Worm (Caenorhabditis elegans) whole organism, late embryonic: Measurements from ENCODE around the gene agmo-1.

Experiments used
- C38D4.7 ChIP-seq: fragments of 200-800 bp; sonication (Bioruptor generic); optimal IDR thresholded peaks from 2 replicates; lab custom pipeline; 2018; ENCODE audit warnings: mild to moderate bottlenecking, missing genetic modification characterization, moderate library complexity, missing compliant biosample characterization
- K09A11.1 ChIP-seq: sonication (generic microtip); optimal IDR thresholded peaks from 2 replicates; lab custom pipeline; 2017; ENCODE audit warnings: antibody characterized with exemption, mild to moderate bottlenecking, missing genetic modification characterization, missing compliant biosample characterization; ENCODE audit not compliant: insufficient read depth
- T23F11.4 ChIP-seq: fragments of 200-800 bp; sonication (Bioruptor generic); optimal IDR thresholded peaks from 2 replicates; lab custom pipeline; 2018; ENCODE audit warnings: mild to moderate bottlenecking, missing genetic modification characterization, missing compliant biosample characterization
- Y22D7AL.16 ChIP-seq: sonication (generic microtip); optimal IDR thresholded peaks from 2 replicates; lab custom pipeline; 2016; ENCODE audit warnings: missing genetic modification characterization, missing compliant biosample characterization
- ahr-1 ChIP-seq: sonication (generic microtip); optimal IDR thresholded peaks from 2 replicates; lab custom pipeline; 2016; ENCODE audit warnings: missing genetic modification characterization, missing compliant biosample characterization
- ama-1 ChIP-seq: fragments of 150-350 bp; optimal IDR thresholded peaks from 2 replicates; lab custom pipeline; 2014
- ceh-2 ChIP-seq: sonication (generic microtip); optimal IDR thresholded peaks from 2 replicates; lab custom pipeline; 2016; ENCODE audit warnings: missing genotype, missing genetic modification characterization, missing compliant biosample characterization
- ceh-22 ChIP-seq: sonication (generic microtip); optimal IDR thresholded peaks from 2 replicates; lab custom pipeline; 2017; ENCODE audit warnings: missing biosample characterization, missing genetic modification characterization
- ceh-24 ChIP-seq: sonication (generic microtip); optimal IDR thresholded peaks from 2 replicates; lab custom pipeline; 2016; ENCODE audit warnings: mild to moderate bottlenecking, missing genetic modification characterization, missing compliant biosample characterization
- ceh-30 ChIP-seq: fragments of 150-350 bp; optimal IDR thresholded peaks from 2 replicates; lab custom pipeline; 2014; ENCODE audit warnings: missing biosample characterization, missing genetic modification characterization
- ceh-34 ChIP-seq: sonication (generic microtip); optimal IDR thresholded peaks from 2 replicates; lab custom pipeline; 2016; ENCODE audit warnings: mild to moderate bottlenecking, missing genetic modification characterization, missing compliant biosample characterization
- dve-1 ChIP-seq: sonication (generic microtip); optimal IDR thresholded peaks from 2 replicates; lab custom pipeline; 2017; ENCODE audit warnings: antibody characterized with exemption, mild to moderate bottlenecking, missing genetic modification characterization, missing compliant biosample characterization
- ets-4 ChIP-seq: sonication (generic microtip); optimal IDR thresholded peaks from 2 replicates; lab custom pipeline; 2016; ENCODE audit warnings: missing genetic modification characterization, missing compliant biosample characterization
- eyg-1 ChIP-seq: sonication (generic microtip); optimal IDR thresholded peaks from 2 replicates; lab custom pipeline; 2016; ENCODE audit warnings: missing genotype, missing genetic modification characterization, missing compliant biosample characterization
- fax-1 ChIP-seq: sonication (generic microtip); optimal IDR thresholded peaks from 2 replicates; lab custom pipeline; 2016; ENCODE audit warnings: missing genotype, missing genetic modification characterization, missing compliant biosample characterization
- fkh-6 ChIP-seq: sonication (generic microtip); optimal IDR thresholded peaks from 2 replicates; lab custom pipeline; 2016; ENCODE audit warnings: missing genetic modification characterization, missing compliant biosample characterization
- gmeb-2 ChIP-seq: sonication (generic microtip); optimal IDR thresholded peaks from 2 replicates; lab custom pipeline; 2016; ENCODE audit warnings: missing genetic modification characterization, inconsistent platforms, missing compliant biosample characterization
- hlh-13 ChIP-seq: fragments of 200-800 bp; sonication (Bioruptor generic); optimal IDR thresholded peaks from 2 replicates; lab custom pipeline; 2018; ENCODE audit warnings: mild to moderate bottlenecking, missing genetic modification characterization, missing compliant biosample characterization
- hlh-6 ChIP-seq: sonication (generic microtip); optimal IDR thresholded peaks from 2 replicates; lab custom pipeline; 2016; ENCODE audit warnings: missing genotype, missing genetic modification characterization, missing compliant biosample characterization
- lim-6 ChIP-seq: sonication (generic microtip); optimal IDR thresholded peaks from 2 replicates; lab custom pipeline; 2016; ENCODE audit warnings: missing genetic modification characterization, missing compliant biosample characterization
- madf-2 ChIP-seq: sonication (generic microtip); optimal IDR thresholded peaks from 2 replicates; lab custom pipeline; 2017; ENCODE audit warnings: missing genetic modification characterization, missing compliant biosample characterization
- nhr-11 ChIP-seq: fragments of 150-350 bp; optimal IDR thresholded peaks from 2 replicates; lab custom pipeline; 2014; ENCODE audit warnings: missing biosample characterization, missing genetic modification characterization
- nhr-232 ChIP-seq: sonication (generic microtip); optimal IDR thresholded peaks from 2 replicates; lab custom pipeline; 2016; ENCODE audit warnings: missing genetic modification characterization, missing compliant biosample characterization
- npax-4 ChIP-seq: sonication (generic microtip); optimal IDR thresholded peaks from 2 replicates; lab custom pipeline; 2016; ENCODE audit warnings: missing genetic modification characterization, missing compliant biosample characterization
- pag-3 ChIP-seq: sonication (generic microtip); optimal IDR thresholded peaks from 2 replicates; lab custom pipeline; 2016; ENCODE audit warnings: missing compliant biosample characterization, missing genetic modification characterization, borderline replicate concordance
- pat-9 ChIP-seq: fragments of 200-800 bp; sonication (Bioruptor generic); optimal IDR thresholded peaks from 2 replicates; lab custom pipeline; 2018; ENCODE audit warnings: mild to moderate bottlenecking, missing genetic modification characterization, moderate library complexity, missing compliant biosample characterization
- pax-1 ChIP-seq: fragments of 150-350 bp; optimal IDR thresholded peaks from 2 replicates; lab custom pipeline; 2014; ENCODE audit warnings: missing biosample characterization, missing genetic modification characterization
- pha-2 ChIP-seq: sonication (generic microtip); optimal IDR thresholded peaks from 2 replicates; lab custom pipeline; 2017; ENCODE audit warnings: mild to moderate bottlenecking, missing genetic modification characterization, missing compliant biosample characterization
- pha-4 ChIP-seq: fragments of 150-350 bp; optimal IDR thresholded peaks from 2 replicates; lab custom pipeline; 2018; ENCODE audit warnings: missing biosample characterization, missing genetic modification reagents, missing genetic modification characterization
- ref-2 ChIP-seq: sonication (generic microtip); optimal IDR thresholded peaks from 2 replicates; lab custom pipeline; 2016; ENCODE audit warnings: missing genetic modification characterization, missing compliant biosample characterization
- rnt-1 ChIP-seq: sonication (generic microtip); optimal IDR thresholded peaks from 2 replicates; lab custom pipeline; 2016; ENCODE audit warnings: missing genetic modification characterization, missing compliant biosample characterization
- sdc-2 ChIP-seq: sonication (generic microtip); optimal IDR thresholded peaks from 2 replicates; lab custom pipeline; 2016; ENCODE audit warnings: missing genotype, missing genetic modification characterization, missing compliant biosample characterization
- syd-9 ChIP-seq: sonication (generic microtip); optimal IDR thresholded peaks from 2 replicates; lab custom pipeline; 2016; ENCODE audit warnings: mild to moderate bottlenecking, missing genetic modification characterization, moderate library complexity, missing compliant biosample characterization
- tbx-2 ChIP-seq: sonication (generic microtip); optimal IDR thresholded peaks from 2 replicates; lab custom pipeline; 2016; ENCODE audit warnings: missing genetic modification characterization, missing compliant biosample characterization
- ttx-3 ChIP-seq: sonication (generic microtip); optimal IDR thresholded peaks from 2 replicates; lab custom pipeline; 2016; ENCODE audit warnings: missing genetic modification reagents, missing genetic modification characterization, missing compliant biosample characterization
- unc-42 ChIP-seq: sonication (generic microtip); optimal IDR thresholded peaks from 2 replicates; lab custom pipeline; 2016; ENCODE audit warnings: missing genotype, missing genetic modification characterization, missing compliant biosample characterization
- unc-55 ChIP-seq: sonication (generic microtip); optimal IDR thresholded peaks from 2 replicates; lab custom pipeline; 2017; ENCODE audit warnings: missing biosample characterization, missing genetic modification reagents, missing genetic modification characterization

Gene agmo-1

ce11 chrIII:12757367-12757766 is 41.0 kb downstream of the agmo-1 start, which contains the start of gene srw-9:
srw-9 (plus strand) TSS chrIII:12757667.
- no peak for TF ChIP-seq pax-1 (tag; lab: Kevin White, UChicago)
- no peak for TF ChIP-seq hlh-13 (GFP tag; lab: Kevin White, UChicago)
- no peak for TF ChIP-seq npax-4
- TF ChIP-seq ceh-34 (tag; lab: Kevin White, UChicago) = no peak
- no peak for TF ChIP-seq T23F11.4 (GFP tag; lab: Kevin White, UChicago)
- no peak for TF ChIP-seq ref-2 (tag; lab: Kevin White, UChicago)
- TF ChIP-seq ets-4 (tag; lab: Kevin White, UChicago) = no peak
- no peak for TF ChIP-seq ama-1 (lab: Kevin White, UChicago)
- TF ChIP-seq sdc-2 (tag; lab: Kevin White, UChicago) = no peak
- no peak for TF ChIP-seq rnt-1 (tag; lab: Kevin White, UChicago)
- TF ChIP-seq ceh-2 = no peak
- TF ChIP-seq gmeb-2 (tag; lab: Kevin White, UChicago) = no peak
- no peak for TF ChIP-seq nhr-11 (tag; lab: Kevin White, UChicago)
- no peak for TF ChIP-seq eyg-1 (tag; lab: Kevin White, UChicago)
- TF ChIP-seq ceh-22 (tag; lab: Kevin White, UChicago) = no peak

DNA sequence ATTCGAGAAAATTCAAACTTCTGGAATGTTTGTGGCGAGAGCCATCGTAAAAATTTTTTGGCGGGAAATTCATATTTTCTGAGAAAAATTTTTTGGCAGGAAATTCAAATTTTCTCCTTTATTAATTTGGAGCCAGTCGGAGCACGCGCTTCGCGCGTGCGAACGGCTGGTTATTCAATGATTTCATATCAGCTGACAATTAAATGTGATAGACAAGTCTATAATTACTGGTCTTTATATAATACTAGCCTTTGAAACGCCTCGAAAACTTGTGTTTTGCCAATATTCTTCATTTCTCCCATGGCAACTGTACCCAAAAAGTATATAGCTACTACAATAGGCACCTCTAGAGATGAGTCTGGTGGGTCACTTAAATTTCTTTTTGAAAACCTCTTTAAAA is 43.3 kb downstream of the agmo-1 start, which contains the start of gene srw-10:
srw-10 (plus strand) TSS at position 301 of the 400 bp plus-strand sequence.
- TF ChIP-seq pha-4 (no peak), ets-4 (tag; lab: Kevin White, UChicago) (no peak), madf-2 (no peak), fax-1 (tag; lab: Kevin White, UChicago) (no peak), ceh-24 (tag; lab: Kevin White, UChicago) (no peak), pat-9 (no peak), dve-1 (tag; lab: Kevin White, UChicago) (no peak), syd-9 (no peak), nhr-11 (tag; lab: Kevin White, UChicago) (no peak), ceh-30 (no peak), pax-1 (tag; lab: Kevin White, UChicago) (no peak), ahr-1 (tag; lab: Kevin White, UChicago) (no peak), unc-42 (no peak), rnt-1 (tag; lab: Kevin White, UChicago) (no peak), unc-55 (no peak), hlh-6 (tag; lab: Kevin White, UChicago) (no peak), ama-1 (lab: Kevin White, UChicago) (no peak), fkh-6 (tag; lab: Kevin White, UChicago) (no peak)

DNA sequence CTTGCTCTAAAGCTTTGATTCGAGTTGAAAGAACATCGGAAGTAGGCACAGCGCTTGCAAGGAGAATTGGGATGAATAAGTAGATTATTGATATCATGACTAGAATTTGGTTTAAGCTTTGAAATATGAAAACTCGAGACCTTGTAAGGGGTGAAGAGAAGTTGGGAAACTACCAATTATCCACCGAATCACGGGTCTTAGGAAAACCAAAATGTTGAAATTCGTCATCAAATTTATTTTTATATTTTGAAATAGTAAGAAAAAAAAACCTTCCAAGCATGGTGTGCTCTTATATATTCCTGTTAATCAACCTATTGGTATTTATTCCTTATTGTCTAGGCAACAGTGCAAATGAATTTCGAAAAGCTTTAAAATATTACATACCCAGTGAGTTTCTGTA is 47.5 kb downstream of the agmo-1 start, which contains the start of the genes irld-60 and irld-20:
irld-60 (minus strand) TSS at position 101 of the 400 bp plus-strand sequence.
irld-20 (plus strand) TSS at position 279 of the 400 bp plus-strand sequence.
- no peak for TF ChIP-seq C38D4.7 (GFP tag; lab: Kevin White, UChicago)
- TF ChIP-seq ceh-22 (tag; lab: Kevin White, UChicago) = no peak
- no peak for TF ChIP-seq rnt-1 (tag; lab: Kevin White, UChicago)
- no peak for TF ChIP-seq gmeb-2 (tag; lab: Kevin White, UChicago)
- TF ChIP-seq madf-2 = no peak
- TF ChIP-seq lim-6 (tag; lab: Kevin White, UChicago) = no peak
- no peak for TF ChIP-seq tbx-2
- no peak for TF ChIP-seq ceh-24 (tag; lab: Kevin White, UChicago)
- no peak for TF ChIP-seq ceh-30
- no peak for TF ChIP-seq ref-2 (tag; lab: Kevin White, UChicago)
- TF ChIP-seq ttx-3 (tag; lab: Kevin White, UChicago) = no peak
- no peak for TF ChIP-seq nhr-232 (tag; lab: Kevin White, UChicago)
- no peak for TF ChIP-seq pag-3 (tag; lab: Kevin White, UChicago)
- TF ChIP-seq T23F11.4 (GFP tag; lab: Kevin White, UChicago) = no peak
- TF ChIP-seq, all 69 proteins: peak for 0

ce11 chrIII:12746369-12746855 is 52.0 kb downstream of the agmo-1 start, which contains the start of gene Y111B2A.21:
Y111B2A.21 (plus strand) TSS chrIII:12746419.
- no peak for TF ChIP-seq Y22D7AL.16 (tag; lab: Kevin White, UChicago)
- no peak for TF ChIP-seq fkh-6 (tag; lab: Kevin White, UChicago)
- no peak for TF ChIP-seq pha-2 (tag; lab: Kevin White, UChicago)
- TF ChIP-seq K09A11.1 = no peak
- TF ChIP-seq unc-55 = no peak
- no peak for TF ChIP-seq npax-4
- no peak for TF ChIP-seq ama-1 (lab: Kevin White, UChicago)
- no peak for TF ChIP-seq pax-1 (tag; lab: Kevin White, UChicago)
- TF ChIP-seq ceh-24 (tag; lab: Kevin White, UChicago) = no peak
